Fruit fly (Drosophila melanogaster): ENCODE measurements around the gene eff.

dm6 chr3R:14743418-14743817 is 2.3 kb upstream of the eff start:
- TF ChIP-seq tio (GFP tag; optimal IDR thresholded peaks at IDR 0.05): no peak
- no peak for TF ChIP-seq Camta (GFP tag; optimal IDR thresholded peaks at IDR 0.05)
- TF ChIP-seq ap (GFP tag; IDR thresholded peaks at IDR 0.05): no peak
- no peak for TF ChIP-seq tx (GFP tag; optimal IDR thresholded peaks at IDR 0.05)
- no peak for TF ChIP-seq pho (GFP tag; optimal IDR thresholded peaks at IDR 0.05)

All from whole organism, embryonic.